Fruit fly (Drosophila melanogaster) whole organism, prepupa: ENCODE measurements around the gene CG42371.
A peak's percentile ranks its signal among the peaks of the same experiment; 100 is the strongest.

Source experiments
- Blimp-1 ChIP-seq: fragments of 200-800 bp; sonication (Bioruptor generic); optimal IDR thresholded peaks from 3 replicates; lab custom pipeline; 2017; ENCODE audit warnings: missing biosample characterization, missing genetic modification characterization, mild to moderate bottlenecking, moderate library complexity, missing genetic modification reagents
- CG10669 ChIP-seq: fragments of 200-800 bp; sonication (Bioruptor generic); optimal IDR thresholded peaks from 3 replicates; lab custom pipeline; 2018; ENCODE audit warnings: missing biosample characterization, mild to moderate bottlenecking, missing genetic modification characterization, moderate library complexity
- CG11294 ChIP-seq: fragments of 200-800 bp; sonication (Bioruptor generic); IDR thresholded peaks from 2 replicates; pipeline ENCODE4 v1.3.6; 2022; ENCODE audit warnings: missing biosample characterization, missing genetic modification characterization
- CG11762 ChIP-seq: fragments of 200-800 bp; sonication (Bioruptor generic); optimal IDR thresholded peaks from 3 replicates; lab custom pipeline; 2016; ENCODE audit warnings: missing biosample characterization, missing genetic modification characterization; ENCODE audit not compliant: insufficient read depth
- CG11902 ChIP-seq: fragments of 200-800 bp; sonication (Bioruptor generic); optimal IDR thresholded peaks from 3 replicates; lab custom pipeline; 2016; ENCODE audit warnings: missing biosample characterization, missing genetic modification characterization
- CG15336 ChIP-seq: fragments of 200-800 bp; sonication (Bioruptor generic); IDR thresholded peaks from 2 replicates; pipeline ENCODE4 v1.3.6; 2022; ENCODE audit warnings: missing biosample characterization, missing genetic modification characterization
- CG1621 ChIP-seq: fragments of 200-800 bp; sonication (Bioruptor generic); optimal IDR thresholded peaks from 3 replicates; lab custom pipeline; 2018; ENCODE audit warnings: missing biosample characterization, mild to moderate bottlenecking, missing genetic modification characterization
- CG31627 ChIP-seq: fragments of 200-800 bp; sonication (Bioruptor generic); optimal IDR thresholded peaks from 3 replicates; lab custom pipeline; 2016; ENCODE audit warnings: missing biosample characterization, missing genetic modification characterization
- CG32006 ChIP-seq: fragments of 200-800 bp; sonication (Bioruptor generic); optimal IDR thresholded peaks from 3 replicates; lab custom pipeline; 2017; ENCODE audit warnings: missing biosample characterization, mild to moderate bottlenecking, missing genetic modification characterization
- CG34406 ChIP-seq: fragments of 200-800 bp; sonication (Bioruptor generic); optimal IDR thresholded peaks from 3 replicates; lab custom pipeline; 2016; ENCODE audit warnings: missing biosample characterization, missing genetic modification characterization
- CG4318 ChIP-seq: fragments of 200-800 bp; sonication (Bioruptor generic); optimal IDR thresholded peaks from 3 replicates; lab custom pipeline; 2017; ENCODE audit warnings: missing biosample characterization, mild to moderate bottlenecking, missing genetic modification characterization
- CG6808 ChIP-seq: fragments of 200-800 bp; sonication (Bioruptor generic); optimal IDR thresholded peaks from 3 replicates; lab custom pipeline; 2017; ENCODE audit warnings: missing biosample characterization, missing genetic modification characterization, mild to moderate bottlenecking, moderate library complexity, missing genetic modification reagents
- CG6854 ChIP-seq: fragments of 200-800 bp; sonication (Bioruptor generic); optimal IDR thresholded peaks from 2 replicates; lab custom pipeline; 2017; ENCODE audit warnings: missing biosample characterization, mild to moderate bottlenecking, missing genetic modification characterization
- CG8119 ChIP-seq: fragments of 200-800 bp; sonication (Bioruptor generic); IDR thresholded peaks from 3 replicates; pipeline ENCODE4 v1.3.6; 2022; ENCODE audit warnings: missing biosample characterization, missing genetic modification characterization
- CG8319 ChIP-seq: fragments of 200-800 bp; sonication (Bioruptor generic); optimal IDR thresholded peaks from 3 replicates; lab custom pipeline; 2016; ENCODE audit warnings: missing biosample characterization, missing genetic modification characterization
- CG8632 ChIP-seq: fragments of 200-800 bp; sonication (Bioruptor generic); optimal IDR thresholded peaks from 3 replicates; lab custom pipeline; 2016; ENCODE audit warnings: missing biosample characterization, missing genetic modification characterization
- CG9139 ChIP-seq: fragments of 200-800 bp; sonication (Bioruptor generic); optimal IDR thresholded peaks from 3 replicates; lab custom pipeline; 2017; ENCODE audit warnings: missing biosample characterization, mild to moderate bottlenecking, missing genetic modification characterization
- Eip75B ChIP-seq: fragments of 200-800 bp; sonication (Bioruptor generic); optimal IDR thresholded peaks from 3 replicates; lab custom pipeline; 2016; ENCODE audit warnings: missing biosample characterization, missing genetic modification characterization
- Eip78C ChIP-seq: fragments of 200-800 bp; sonication (Bioruptor generic); peaks from one replicate; lab custom pipeline; 2016; ENCODE audit warnings: missing biosample characterization, missing genetic modification characterization
- Eip93F ChIP-seq: fragments of 200-800 bp; sonication (Bioruptor generic); optimal IDR thresholded peaks from 2 replicates; lab custom pipeline; 2016; ENCODE audit warnings: missing biosample characterization, mild to moderate bottlenecking, missing genetic modification characterization
- Ets96B ChIP-seq: fragments of 200-800 bp; optimal IDR thresholded peaks from 2 replicates; lab custom pipeline; 2019; ENCODE audit warnings: missing biosample characterization, mild to moderate bottlenecking, missing genetic modification characterization, moderate library complexity
- Hr38 ChIP-seq: sonication (Bioruptor generic); optimal IDR thresholded peaks from 2 replicates; lab custom pipeline; 2016; ENCODE audit warnings: missing biosample characterization, missing genetic modification characterization
- Hr4 ChIP-seq: fragments of 200-800 bp; sonication (Bioruptor generic); optimal IDR thresholded peaks from 3 replicates; lab custom pipeline; 2016; ENCODE audit warnings: missing biosample characterization, missing genetic modification characterization
- Lpt ChIP-seq: fragments of 200-800 bp; sonication (Bioruptor generic); optimal IDR thresholded peaks from 3 replicates; lab custom pipeline; 2016; ENCODE audit warnings: missing biosample characterization, missing genetic modification characterization
- Met ChIP-seq: fragments of 200-800 bp; sonication (Bioruptor generic); optimal IDR thresholded peaks from 3 replicates; lab custom pipeline; 2016; ENCODE audit warnings: missing biosample characterization, missing genetic modification characterization
- OdsH ChIP-seq: fragments of 200-800 bp; sonication (Bioruptor generic); optimal IDR thresholded peaks from 3 replicates; lab custom pipeline; 2016; ENCODE audit warnings: missing biosample characterization, missing genetic modification characterization
- Smox ChIP-seq: fragments of 200-800 bp; sonication (Bioruptor generic); optimal IDR thresholded peaks from 3 replicates; lab custom pipeline; 2016; ENCODE audit warnings: missing biosample characterization, missing genetic modification characterization
- Sox102F ChIP-seq: fragments of 200-800 bp; sonication (Bioruptor generic); optimal IDR thresholded peaks from 2 replicates; lab custom pipeline; 2016; ENCODE audit warnings: missing biosample characterization, mild to moderate bottlenecking, missing genetic modification characterization
- Sox14 ChIP-seq: fragments of 200-800 bp; sonication (Bioruptor generic); optimal IDR thresholded peaks from 3 replicates; lab custom pipeline; 2016; ENCODE audit warnings: missing biosample characterization, missing genetic modification characterization
- Sox15 ChIP-seq: fragments of 200-800 bp; sonication (Bioruptor generic); optimal IDR thresholded peaks from 3 replicates; lab custom pipeline; 2016; ENCODE audit warnings: missing biosample characterization, missing genetic modification characterization
- achi ChIP-seq: fragments of 200-800 bp; sonication (Bioruptor generic); optimal IDR thresholded peaks from 3 replicates; lab custom pipeline; 2016; ENCODE audit warnings: missing biosample characterization, missing genetic modification characterization
- cyc ChIP-seq: fragments of 200-800 bp; sonication (Bioruptor generic); optimal IDR thresholded peaks from 3 replicates; lab custom pipeline; 2016; ENCODE audit warnings: missing biosample characterization, missing genetic modification characterization
- dsx ChIP-seq: fragments of 200-800 bp; optimal IDR thresholded peaks from 3 replicates; lab custom pipeline; 2019; ENCODE audit warnings: missing biosample characterization, mild to moderate bottlenecking, missing genetic modification characterization, moderate library complexity; ENCODE audit not compliant: poor library complexity, severe bottlenecking
- eg ChIP-seq: fragments of 200-800 bp; sonication (Bioruptor generic); IDR thresholded peaks from 3 replicates; pipeline ENCODE4 v1.3.6; 2022; ENCODE audit warnings: missing biosample characterization, missing genetic modification characterization
- esn ChIP-seq: fragments of 200-800 bp; sonication (Bioruptor generic); optimal IDR thresholded peaks from 2 replicates; lab custom pipeline; 2016; ENCODE audit warnings: missing biosample characterization, mild to moderate bottlenecking, missing genetic modification characterization, moderate library complexity
- fd59A ChIP-seq: fragments of 200-800 bp; sonication (Bioruptor generic); optimal IDR thresholded peaks from 2 replicates; lab custom pipeline; 2017; ENCODE audit warnings: missing biosample characterization, mild to moderate bottlenecking, missing genetic modification characterization, missing genetic modification reagents
- fd85E ChIP-seq: fragments of 200-800 bp; sonication (Bioruptor generic); optimal IDR thresholded peaks from 3 replicates; lab custom pipeline; 2016; ENCODE audit warnings: missing biosample characterization, missing genetic modification characterization
- fkh ChIP-seq: fragments of 200-800 bp; sonication (Bioruptor generic); optimal IDR thresholded peaks from 3 replicates; lab custom pipeline; 2017; ENCODE audit warnings: missing biosample characterization, mild to moderate bottlenecking, missing genetic modification characterization, moderate library complexity
- lz ChIP-seq: fragments of 200-800 bp; sonication (Bioruptor generic); optimal IDR thresholded peaks from 3 replicates; lab custom pipeline; 2016; ENCODE audit warnings: missing biosample characterization, missing genetic modification characterization
- net ChIP-seq: fragments of 200-800 bp; sonication (Bioruptor generic); optimal IDR thresholded peaks from 3 replicates; lab custom pipeline; 2016; ENCODE audit warnings: missing biosample characterization, missing genetic modification characterization
- pdm3 ChIP-seq: fragments of 200-800 bp; sonication (Bioruptor generic); optimal IDR thresholded peaks from 3 replicates; lab custom pipeline; 2016; ENCODE audit warnings: missing biosample characterization, missing genetic modification characterization
- salr ChIP-seq, 2 experiments: fragments of 200-800 bp; sonication (Bioruptor generic); optimal IDR thresholded peaks; 3 replicates each; lab custom pipeline; 2016 to 2018; ENCODE audit warnings: missing biosample characterization in 2 of 2, missing genetic modification characterization in 2 of 2, mild to moderate bottlenecking in 1 of 2
- spab ChIP-seq: fragments of 200-800 bp; sonication (Bioruptor generic); optimal IDR thresholded peaks from 2 replicates; lab custom pipeline; 2017; ENCODE audit warnings: missing biosample characterization, mild to moderate bottlenecking, missing genetic modification characterization, missing genetic modification reagents
- ss ChIP-seq, 2 experiments: fragments of 200-800 bp; sonication (Bioruptor generic); optimal IDR thresholded peaks; 2 replicates in 1 of 2; 3 replicates in 1 of 2; lab custom pipeline; 2017 to 2018; ENCODE audit warnings: mild to moderate bottlenecking in 2 of 2, missing biosample characterization in 2 of 2, missing genetic modification characterization in 2 of 2, moderate library complexity in 1 of 2
- svp ChIP-seq: fragments of 200-800 bp; sonication (Bioruptor generic); peaks from one replicate; lab custom pipeline; 2016; ENCODE audit warnings: missing biosample characterization, missing genetic modification characterization
- topi ChIP-seq: fragments of 200-800 bp; sonication (Bioruptor generic); optimal IDR thresholded peaks from 3 replicates; lab custom pipeline; 2016; ENCODE audit warnings: missing biosample characterization, missing genetic modification characterization
- vri ChIP-seq: fragments of 200-800 bp; sonication (Bioruptor generic); optimal IDR thresholded peaks from 3 replicates; lab custom pipeline; 2016; ENCODE audit warnings: missing biosample characterization, mild to moderate bottlenecking, missing genetic modification characterization

The CG42371 gene

dm6 chr2L:2228179-2228849 lies 11.3 kb upstream of the CG42371 start:
- TF ChIP-seq CG4318 (no peak), fkh (GFP tag; lab: Kevin White, UChicago) (peak; percentile 58), Lpt (GFP tag; lab: Kevin White, UChicago) (no peak), Eip78C (GFP tag; lab: Kevin White, UChicago) (peak; percentile 37), Sox14 (GFP tag; lab: Kevin White, UChicago) (peak; percentile 60), vri (GFP tag; lab: Kevin White, UChicago) (peak; percentile 81), svp (GFP tag; lab: Kevin White, UChicago) (peak; percentile 71), CG15336 (GFP tag; lab: Robert Waterston, UW) (0 out of 2 replicates have a peak, but pooled peaks have one; percentile 16), Eip93F (GFP tag; lab: Kevin White, UChicago) (peak; percentile 52)

- TF ChIP-seq Hr4 (GFP tag; lab: Kevin White, UChicago) (peak; percentile 87), spab (GFP tag; lab: Kevin White, UChicago) (peak; percentile 58), CG10669 (GFP tag; lab: Kevin White, UChicago) (peak; percentile 71), CG11762 (GFP tag; lab: Kevin White, UChicago) (peak; percentile 62), CG32006 (GFP tag; lab: Kevin White, UChicago) (peak; percentile 80), OdsH (GFP tag; lab: Kevin White, UChicago) (peak; percentile 85), achi (peak; percentile 74), Sox14 (GFP tag; lab: Kevin White, UChicago) (peak; percentile 85), CG8319 (GFP tag; lab: Kevin White, UChicago) (no peak), CG31627 (GFP tag; lab: Kevin White, UChicago) (peak; percentile 83), Ets96B (tag; lab: Kevin White, UChicago) (peak; percentile 67), esn (peak; percentile 87), topi (GFP tag; lab: Kevin White, UChicago) (peak; percentile 76), Lpt (GFP tag; lab: Kevin White, UChicago) (peak; percentile 60), CG34406 (GFP tag; lab: Kevin White, UChicago) (peak; percentile 80), salr (GFP tag; optimal IDR thresholded peaks at IDR 0.05; lab: Kevin White, UChicago) (peak in 1 of 2 experiments; percentile 50), Sox102F (GFP tag; lab: Kevin White, UChicago) (peak; percentile 83), CG11902 (GFP tag; lab: Kevin White, UChicago) (peak; percentile 47), CG6808 (GFP tag; lab: Kevin White, UChicago) (peak; percentile 65), svp (GFP tag; lab: Kevin White, UChicago) (peak; percentile 94), lz (GFP tag; lab: Kevin White, UChicago) (peak; percentile 70), cyc (GFP tag; lab: Kevin White, UChicago) (peak; percentile 69), Eip93F (GFP tag; lab: Kevin White, UChicago) (no peak), net (GFP tag; lab: Kevin White, UChicago) (peak; percentile 88), Smox (GFP tag; lab: Kevin White, UChicago) (peak; percentile 76), CG8632 (peak; percentile 80), eg (GFP tag; lab: Robert Waterston, UW) (peak; percentile 89), CG6854 (GFP tag; lab: Kevin White, UChicago) (peak; percentile 30), ss (GFP tag; optimal IDR thresholded peaks at IDR 0.05; lab: Kevin White, UChicago) (peak; percentile 29 to 33), fkh (GFP tag; lab: Kevin White, UChicago) (no peak), CG8119 (GFP tag; lab: Robert Waterston, UW) (peak; percentile 81), Hr38 (no peak), pdm3 (GFP tag; lab: Kevin White, UChicago) (peak; percentile 86), fd85E (GFP tag; lab: Kevin White, UChicago) (peak; percentile 56), Met (GFP tag; lab: Kevin White, UChicago) (peak; percentile 81), Eip75B (peak; percentile 76), Eip78C (GFP tag; lab: Kevin White, UChicago) (peak; percentile 88), fd59A (GFP tag; lab: Kevin White, UChicago) (peak; percentile 58), dsx (peak; percentile 73), CG9139 (no peak), CG4318 (no peak), vri (GFP tag; lab: Kevin White, UChicago) (peak; percentile 65), Blimp-1 (GFP tag; lab: Kevin White, UChicago) (peak; percentile 30), CG1621 (tag; lab: Kevin White, UChicago) (peak; percentile 63), Sox15 (GFP tag; lab: Kevin White, UChicago) (peak; percentile 65), CG11294 (peak; percentile 70)
Measured at dm6 chr2L:2227316-2227715, 10.3 kb upstream of the CG42371 start.
